Worm (Caenorhabditis elegans): ENCODE measurements around the gene cyp-35A5.

cyp-35A5 gene

ce11 chrV:3892361-3892904 lies 43.7 kb upstream of the cyp-35A5 start, which contains the start of gene C17E7.4:
TSS of gene C17E7.4 (plus strand) at chrV:3892854.
- TF ChIP-seq daf-12 (tag; optimal IDR thresholded peaks at IDR 0.05): no peak
- TF ChIP-seq Y105C5A.15 (GFP tag; IDR thresholded peaks at IDR 0.05): no peak
- no peak for TF ChIP-seq madf-5 (GFP tag; IDR thresholded peaks at IDR 0.05)
- no peak for TF ChIP-seq pha-4 (GFP tag; IDR thresholded peaks at IDR 0.05)
- TF ChIP-seq pha-4 (tag; optimal IDR thresholded peaks at IDR 0.05): no peak
- no peak for TF ChIP-seq lsy-2 (tag; optimal IDR thresholded peaks at IDR 0.05)
- no peak for TF ChIP-seq D1046.2 (GFP tag; IDR thresholded peaks at IDR 0.05)
- TF ChIP-seq Y48G9A.11 (GFP tag; IDR thresholded peaks at IDR 0.05): no peak
- TF ChIP-seq F26F4.8 (GFP tag; conservative IDR thresholded peaks at IDR 0.05): no peak
- no peak for TF ChIP-seq nhr-42 (GFP tag; IDR thresholded peaks at IDR 0.05)
- no peak for TF ChIP-seq egl-27 (tag; optimal IDR thresholded peaks at IDR 0.05)
- TF ChIP-seq attf-4 (tag; optimal IDR thresholded peaks at IDR 0.05): no peak
- no peak for TF ChIP-seq hlh-30 (tag; optimal IDR thresholded peaks at IDR 0.05; ENCODE audit: insufficient read depth)
- TF ChIP-seq dve-1 (tag; optimal IDR thresholded peaks at IDR 0.05; ENCODE audit: insufficient read depth): no peak

ce11 chrV:3894661-3895060 lies 41.5 kb upstream of the cyp-35A5 start, which contains the start of gene sre-9:
TSS of gene sre-9 (plus strand) at chrV:3894961.
- TF ChIP-seq mdl-1 (tag; optimal IDR thresholded peaks at IDR 0.05) (no peak), ZK337.2 (GFP tag; IDR thresholded peaks at IDR 0.05) (no peak), nhr-76 (tag; optimal IDR thresholded peaks at IDR 0.05) (no peak), nhr-102 (tag; optimal IDR thresholded peaks at IDR 0.05) (no peak)

- TF ChIP-seq arid-1 (GFP tag; conservative IDR thresholded peaks at IDR 0.05) (no peak), unc-62 (GFP tag; optimal IDR thresholded peaks at IDR 0.05 in 1 of 2) (peak in 1 of 2 experiments; percentile 69), unc-62 (tag; optimal IDR thresholded peaks at IDR 0.05) (no peak)
These were observed 40.1 kb upstream of the cyp-35A5 start for ce11 chrV:3896018-3896417.

ce11 chrV:3900102-3900501 lies 36.0 kb upstream of the cyp-35A5 start, which contains the start of gene irld-22:
TSS of gene irld-22 (minus strand) at chrV:3900202.
- TF ChIP-seq egl-43 (GFP tag; IDR thresholded peaks at IDR 0.05): no peak
- TF ChIP-seq F49E8.2 (tag; optimal IDR thresholded peaks at IDR 0.05; ENCODE audit: borderline replicate concordance): no peak

- TF ChIP-seq nhr-10 (tag; optimal IDR thresholded peaks at IDR 0.05) (no peak), nhr-48 (tag; optimal IDR thresholded peaks at IDR 0.05) (no peak)
These were observed 33.5 kb upstream of the cyp-35A5 start, which contains the start of the genes str-229 and srh-190 for ce11 chrV:3902458-3903157. TSS of gene str-229 (minus strand) at chrV:3902558. TSS of gene srh-190 (plus strand) at chrV:3903107.

ce11 chrV:3903424-3903823 lies 32.7 kb upstream of the cyp-35A5 start:
- TF ChIP-seq unc-62 (GFP tag; optimal IDR thresholded peaks at IDR 0.05 in 1 of 2) (peak in 1 of 2 experiments; percentile 93), unc-62 (tag; optimal IDR thresholded peaks at IDR 0.05) (no peak), skn-1 (tag; optimal IDR thresholded peaks at IDR 0.05) (no peak)

ce11 chrV:3905841-3906240 lies 30.3 kb upstream of the cyp-35A5 start, which contains the start of gene nhr-156:
TSS of gene nhr-156 (plus strand) at chrV:3906106.
- TF ChIP-seq D1046.2 (GFP tag; IDR thresholded peaks at IDR 0.05) (no peak), pqm-1 (tag; optimal IDR thresholded peaks at IDR 0.05) (peak; percentile 3), Y75B8A.6 (GFP tag; IDR thresholded peaks at IDR 0.05) (no peak), lsy-2 (tag; optimal IDR thresholded peaks at IDR 0.05) (no peak), ces-1 (GFP tag; optimal IDR thresholded peaks at IDR 0.05) (no peak), nhr-28 (tag; optimal IDR thresholded peaks at IDR 0.05) (peak; percentile 0), lin-1 (GFP tag; IDR thresholded peaks at IDR 0.05) (no peak), egl-27 (tag; optimal IDR thresholded peaks at IDR 0.05) (no peak), arid-1 (GFP tag; conservative IDR thresholded peaks at IDR 0.05) (no peak), duxl-1 (tag; optimal IDR thresholded peaks at IDR 0.05; ENCODE audit: poor library complexity) (peak; percentile 81), lin-38 (GFP tag; IDR thresholded peaks at IDR 0.05) (no peak), lin-13 (GFP tag; optimal IDR thresholded peaks at IDR 0.05) (no peak), zip-2 (tag; optimal IDR thresholded peaks at IDR 0.05) (no peak), mdl-1 (tag; optimal IDR thresholded peaks at IDR 0.05) (no peak), F10B5.3 (tag; optimal IDR thresholded peaks at IDR 0.05) (no peak), jun-1 (tag; optimal IDR thresholded peaks at IDR 0.05) (no peak)
